Worm (Caenorhabditis elegans) whole organism, L2 larva: ENCODE data around the gene otpl-7.

Experiments used
- C34F6.9 ChIP-seq: fragments of 150-350 bp; optimal IDR thresholded peaks from 2 replicates; lab custom pipeline; 2014; ENCODE audit warnings: missing biosample characterization, missing genetic modification characterization
- F13H6.1 ChIP-seq: sonication (generic microtip); optimal IDR thresholded peaks from 2 replicates; lab custom pipeline; 2016; ENCODE audit warnings: missing genetic modification characterization, missing compliant biosample characterization
- Y55F3AM.14 ChIP-seq: fragments of 200-800 bp; sonication (Bioruptor generic); optimal IDR thresholded peaks from 2 replicates; lab custom pipeline; 2018; ENCODE audit warnings: mild to moderate bottlenecking, missing genetic modification characterization, missing compliant biosample characterization
- alr-1 ChIP-seq: fragments of 150-350 bp; optimal IDR thresholded peaks from 2 replicates; lab custom pipeline; 2014; ENCODE audit warnings: missing biosample characterization, missing genetic modification characterization
- aly-2 ChIP-seq: fragments of 150-350 bp; optimal IDR thresholded peaks from 2 replicates; lab custom pipeline; 2014; ENCODE audit warnings: missing biosample characterization, missing genetic modification characterization
- blmp-1 ChIP-seq: sonication (generic microtip); optimal IDR thresholded peaks from 2 replicates; lab custom pipeline; 2017; ENCODE audit warnings: missing genetic modification characterization, mild to moderate bottlenecking, missing compliant biosample characterization, antibody characterized with exemption, moderate library complexity; ENCODE audit not compliant: insufficient read depth
- ceh-16 ChIP-seq: fragments of 150-350 bp; optimal IDR thresholded peaks from 2 replicates; lab custom pipeline; 2014; ENCODE audit warnings: missing biosample characterization, missing genetic modification characterization
- ceh-82 ChIP-seq: fragments of 150-350 bp; optimal IDR thresholded peaks from 2 replicates; lab custom pipeline; 2014; ENCODE audit warnings: missing biosample characterization, missing genetic modification characterization
- crh-2 ChIP-seq: sonication (generic microtip); optimal IDR thresholded peaks from 2 replicates; lab custom pipeline; 2017; ENCODE audit warnings: missing biosample characterization, missing genetic modification characterization
- dmd-4 ChIP-seq: sonication (generic microtip); optimal IDR thresholded peaks from 2 replicates; lab custom pipeline; 2017; ENCODE audit warnings: missing biosample characterization, missing genetic modification characterization
- egl-27 ChIP-seq: sonication (generic microtip); optimal IDR thresholded peaks from 3 replicates; lab custom pipeline; 2017; ENCODE audit warnings: missing biosample characterization, missing genetic modification reagents, missing genetic modification characterization
- fos-1 ChIP-seq: fragments of 150-350 bp; optimal IDR thresholded peaks from 2 replicates; lab custom pipeline; 2014; ENCODE audit warnings: missing biosample characterization, missing genetic modification characterization
- gmeb-1 ChIP-seq: fragments of 150-350 bp; optimal IDR thresholded peaks from 2 replicates; lab custom pipeline; 2014; ENCODE audit warnings: missing biosample characterization, missing genetic modification characterization
- lin-11 ChIP-seq: fragments of 150-350 bp; sonication (generic microtip); optimal IDR thresholded peaks from 2 replicates; lab custom pipeline; 2014; ENCODE audit warnings: missing biosample characterization, missing genetic modification characterization, inconsistent platforms, mixed read lengths
- lin-13 ChIP-seq: fragments of 150-350 bp; optimal IDR thresholded peaks from 2 replicates; lab custom pipeline; 2014; ENCODE audit warnings: missing biosample characterization, missing genetic modification reagents, missing genetic modification characterization
- lin-39 ChIP-seq: fragments of 150-350 bp; optimal IDR thresholded peaks from 2 replicates; lab custom pipeline; 2014; ENCODE audit warnings: missing biosample characterization, missing genetic modification reagents, missing genetic modification characterization
- lsy-2 ChIP-seq, 2 experiments: fragments of 150-350 bp in 1 of 2; sonication (generic microtip) in 1 of 2; optimal IDR thresholded peaks; 2 replicates each; lab custom pipeline; 2014 to 2017; ENCODE audit warnings: missing biosample characterization in 2 of 2, missing genetic modification characterization in 2 of 2
- mab-5 ChIP-seq: fragments of 150-350 bp; optimal IDR thresholded peaks from 2 replicates; lab custom pipeline; 2014; ENCODE audit warnings: missing biosample characterization, missing genetic modification characterization
- mdl-1 ChIP-seq, 2 experiments: fragments of 150-350 bp in 1 of 2; sonication (generic microtip) in 1 of 2; optimal IDR thresholded peaks; 2 replicates each; lab custom pipeline; 2017; ENCODE audit warnings: missing biosample characterization in 2 of 2, missing genetic modification characterization in 2 of 2
- nhr-11 ChIP-seq: fragments of 150-350 bp; optimal IDR thresholded peaks from 2 replicates; lab custom pipeline; 2014; ENCODE audit warnings: missing biosample characterization, missing genetic modification characterization
- nhr-129 ChIP-seq: fragments of 150-350 bp; optimal IDR thresholded peaks from 2 replicates; lab custom pipeline; 2014; ENCODE audit warnings: missing biosample characterization, missing genetic modification characterization
- nhr-21 ChIP-seq: fragments of 150-350 bp; optimal IDR thresholded peaks from 2 replicates; lab custom pipeline; 2014; ENCODE audit warnings: missing biosample characterization, missing genetic modification characterization
- nhr-23 ChIP-seq: fragments of 150-350 bp; optimal IDR thresholded peaks from 2 replicates; lab custom pipeline; 2014; ENCODE audit warnings: missing biosample characterization, missing genetic modification reagents, missing genetic modification characterization
- nhr-25 ChIP-seq: fragments of 150-350 bp; sonication (generic microtip); optimal IDR thresholded peaks from 3 replicates; lab custom pipeline; 2014; ENCODE audit warnings: missing biosample characterization, missing genetic modification characterization
- nhr-6 ChIP-seq: fragments of 150-350 bp; optimal IDR thresholded peaks from 2 replicates; lab custom pipeline; 2014; ENCODE audit warnings: missing biosample characterization, missing genetic modification characterization
- nhr-77 ChIP-seq: fragments of 150-350 bp; optimal IDR thresholded peaks from 2 replicates; lab custom pipeline; 2014; ENCODE audit warnings: missing biosample characterization, missing genetic modification characterization
- peb-1 ChIP-seq: fragments of 150-350 bp; optimal IDR thresholded peaks from 2 replicates; lab custom pipeline; 2014; ENCODE audit warnings: missing biosample characterization, missing genetic modification characterization
- skn-1 ChIP-seq: sonication (generic microtip); optimal IDR thresholded peaks from 2 replicates; lab custom pipeline; 2017; ENCODE audit warnings: missing biosample characterization, missing genetic modification characterization
- sma-3 ChIP-seq: sonication (generic microtip); optimal IDR thresholded peaks from 2 replicates; lab custom pipeline; 2016; ENCODE audit warnings: missing genetic modification reagents, missing genetic modification characterization, missing compliant biosample characterization
- sma-9 ChIP-seq, 2 experiments: fragments of 150-350 bp in 1 of 2; sonication (generic microtip) in 1 of 2; optimal IDR thresholded peaks; 2 replicates each; lab custom pipeline; 2014 to 2016; ENCODE audit warnings: missing genetic modification characterization in 2 of 2, mild to moderate bottlenecking in 1 of 2, missing biosample characterization in 1 of 2, missing compliant biosample characterization in 1 of 2, missing genetic modification reagents in 1 of 2, moderate library complexity in 1 of 2
- snpc-4 ChIP-seq: fragments of 150-350 bp; optimal IDR thresholded peaks from 2 replicates; lab custom pipeline; 2014; ENCODE audit warnings: missing biosample characterization, missing genetic modification characterization
- unc-39 ChIP-seq: fragments of 150-350 bp; optimal IDR thresholded peaks from 2 replicates; lab custom pipeline; 2014; ENCODE audit warnings: missing biosample characterization, missing genetic modification characterization
- unc-55 ChIP-seq: fragments of 150-350 bp; sonication (generic microtip); optimal IDR thresholded peaks from 3 replicates; lab custom pipeline; 2014; ENCODE audit warnings: missing biosample characterization, missing genetic modification reagents, missing genetic modification characterization
- unc-62 ChIP-seq: fragments of 150-350 bp; optimal IDR thresholded peaks from 2 replicates; lab custom pipeline; 2014; ENCODE audit warnings: missing biosample characterization, missing genetic modification reagents, missing genetic modification characterization
- ztf-11 ChIP-seq: sonication (generic microtip); optimal IDR thresholded peaks from 2 replicates; lab custom pipeline; 2017; ENCODE audit warnings: missing biosample characterization, missing genetic modification characterization
- ztf-4 ChIP-seq: fragments of 150-350 bp; optimal IDR thresholded peaks from 2 replicates; lab custom pipeline; 2014; ENCODE audit warnings: missing biosample characterization, missing genetic modification characterization

otpl-7 gene

DNA sequence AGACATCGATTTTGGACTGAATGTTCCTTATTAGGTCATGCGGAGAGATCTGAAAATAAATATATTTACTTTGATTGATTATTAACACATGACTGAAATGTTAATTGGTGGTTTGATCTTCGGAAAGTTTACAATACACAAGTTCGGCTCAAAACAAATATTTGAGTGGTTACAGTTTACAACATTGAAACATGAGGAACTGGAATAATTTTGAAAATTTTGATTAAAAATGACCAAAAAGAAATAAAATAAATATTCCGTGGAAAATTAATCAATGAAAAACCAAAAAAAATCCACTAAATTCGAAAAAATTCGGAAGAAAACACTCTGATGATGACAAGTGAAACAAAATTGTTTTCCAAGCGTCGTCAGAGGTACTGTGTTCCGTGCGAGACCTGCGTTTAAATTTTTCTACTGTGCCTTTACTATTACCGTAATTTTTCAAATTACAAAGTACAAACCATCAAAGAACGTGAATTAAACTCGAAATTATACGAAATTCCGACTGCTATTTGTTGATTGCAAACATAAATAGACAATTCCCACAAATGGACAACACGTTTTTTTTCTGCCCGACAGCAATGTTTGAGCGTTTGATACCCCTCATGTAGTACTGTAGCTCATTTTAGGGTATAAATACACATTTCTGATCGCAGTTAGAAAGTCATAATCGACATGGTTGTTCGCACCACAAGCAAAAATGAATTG lies at the start of gene otpl-7, which contains the start of gene F45F2.11:
otpl-7 (plus strand) TSS at position 658 of the 708 bp plus-strand sequence.
F45F2.11 (minus strand) TSS at position 51 of the 708 bp plus-strand sequence.
- TF ChIP-seq egl-27 (tag; lab: Kevin White, UChicago) (no peak), nhr-6 (no peak)
- TF ChIP-seq, all 48 proteins: peak for 0

DNA sequence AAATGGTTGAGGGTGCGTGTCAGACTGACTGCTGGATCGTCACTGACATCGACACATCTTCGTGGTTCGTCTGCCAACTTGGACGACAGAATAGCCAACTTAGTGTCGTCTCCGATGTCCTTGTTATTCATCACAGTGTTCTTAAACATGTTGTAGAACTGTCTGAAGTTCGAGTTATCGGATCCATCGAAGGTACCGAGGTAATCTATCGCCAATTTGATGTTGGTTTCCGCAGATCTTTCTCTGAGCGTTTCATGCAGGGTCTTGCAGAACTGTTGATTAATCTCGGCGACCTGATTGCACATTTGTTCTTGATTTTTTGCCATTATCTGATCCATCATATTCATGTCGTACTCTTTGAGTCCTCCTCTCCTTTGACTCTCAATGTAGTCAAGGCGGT lies 40.0 kb upstream of the otpl-7 start:
- TF ChIP-seq nhr-6 (no peak), nhr-25 (tag; lab: Kevin White, UChicago) (no peak), aly-2 (no peak), alr-1 (no peak), ceh-82 (tag; lab: Kevin White, UChicago) (no peak), unc-62 (GFP tag; lab: Kevin White, UChicago) (no peak), snpc-4 (tag; lab: Kevin White, UChicago) (no peak), F13H6.1 (tag; lab: Kevin White, UChicago) (no peak), C34F6.9 (no peak)

DNA sequence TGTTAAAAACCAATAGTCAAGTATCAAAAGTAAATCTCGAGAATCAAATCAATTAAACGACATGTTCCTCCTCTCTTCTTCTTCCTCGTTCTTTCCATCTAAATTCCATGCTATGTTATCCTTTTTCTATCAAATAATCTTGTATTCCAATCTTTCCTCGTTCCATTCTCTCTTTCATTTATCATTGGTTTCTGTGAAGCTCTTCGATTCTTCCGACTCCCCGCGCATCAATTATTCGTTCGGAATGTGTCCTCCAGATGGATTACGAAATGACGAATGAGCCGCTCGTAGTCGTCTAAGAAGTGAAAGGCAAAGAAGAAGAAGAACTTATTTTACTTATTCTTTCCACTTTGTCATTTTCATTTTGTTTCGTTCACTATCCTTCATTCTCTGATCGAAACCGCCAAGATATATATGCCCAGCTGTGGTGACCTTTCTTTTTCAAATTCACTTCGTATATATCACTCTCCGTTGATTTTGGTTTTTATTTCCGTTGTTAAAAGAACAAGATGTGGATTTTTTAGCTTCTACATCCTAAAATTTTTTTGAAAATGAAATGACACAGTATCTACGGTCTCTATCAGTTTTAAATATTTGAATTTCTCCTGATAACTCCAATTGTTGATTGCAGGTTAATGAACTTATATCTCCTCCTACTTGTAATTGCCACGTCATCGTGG lies 26.9 kb upstream of the otpl-7 start, which contains the start of gene pxn-1:
pxn-1 (plus strand) TSS at position 630 of the 680 bp plus-strand sequence.
- TF ChIP-seq unc-55 (GFP tag; lab: Kevin White, UChicago) = peak; percentile 74
- peak; percentile 73 for TF ChIP-seq mab-5
- TF ChIP-seq nhr-25 (tag; lab: Kevin White, UChicago) = no peak
- no peak for TF ChIP-seq alr-1
- TF ChIP-seq, all 48 proteins: peak for 2

DNA sequence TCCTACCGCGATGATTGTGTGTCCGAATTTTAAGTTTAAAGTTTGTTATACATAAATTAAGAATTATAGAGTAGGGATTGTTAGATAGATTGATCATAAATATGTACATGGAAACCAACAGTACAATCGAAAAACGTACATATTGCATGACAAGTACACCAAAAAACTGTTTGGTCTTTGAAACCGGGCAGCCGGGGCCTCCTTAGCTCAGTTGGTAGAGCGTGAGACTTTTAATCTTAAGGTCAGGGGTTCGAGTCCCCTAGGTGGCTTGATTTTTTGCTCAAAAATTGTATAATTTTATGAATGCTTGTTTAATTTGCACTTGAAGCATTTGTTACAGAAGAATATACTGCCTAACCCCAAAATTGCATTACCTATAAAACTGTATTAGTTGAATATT lies 26.2 kb upstream of the otpl-7 start:
- TF ChIP-seq lsy-2 (tag; optimal IDR thresholded peaks at IDR 0.05; lab: Kevin White, UChicago) (no peak), ceh-16 (tag; lab: Kevin White, UChicago) (no peak)

DNA sequence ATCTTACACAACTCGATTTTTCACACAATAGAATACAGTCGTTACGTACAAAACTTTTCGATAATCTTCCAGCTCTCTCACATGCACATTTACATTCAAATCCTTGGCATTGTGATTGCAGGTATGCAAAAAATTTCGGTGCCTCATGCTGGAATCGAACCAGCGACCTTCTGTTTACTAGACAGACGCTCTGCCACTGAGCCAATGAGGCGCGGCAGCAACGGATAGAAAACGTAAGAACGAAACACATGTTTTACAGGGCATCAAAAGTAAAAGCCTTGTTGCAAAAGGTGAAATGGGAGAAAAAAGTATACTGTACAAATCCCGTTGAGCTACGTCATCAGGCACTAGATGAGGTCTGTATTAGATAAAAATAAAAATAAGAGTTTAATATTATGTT lies 25.3 kb upstream of the otpl-7 start:
- TF ChIP-seq nhr-129 (tag; lab: Kevin White, UChicago) (peak; percentile 48), gmeb-1 (tag; lab: Kevin White, UChicago) (peak; percentile 0), blmp-1 (tag; lab: Kevin White, UChicago) (no peak), nhr-77 (tag; lab: Kevin White, UChicago) (no peak)

DNA sequence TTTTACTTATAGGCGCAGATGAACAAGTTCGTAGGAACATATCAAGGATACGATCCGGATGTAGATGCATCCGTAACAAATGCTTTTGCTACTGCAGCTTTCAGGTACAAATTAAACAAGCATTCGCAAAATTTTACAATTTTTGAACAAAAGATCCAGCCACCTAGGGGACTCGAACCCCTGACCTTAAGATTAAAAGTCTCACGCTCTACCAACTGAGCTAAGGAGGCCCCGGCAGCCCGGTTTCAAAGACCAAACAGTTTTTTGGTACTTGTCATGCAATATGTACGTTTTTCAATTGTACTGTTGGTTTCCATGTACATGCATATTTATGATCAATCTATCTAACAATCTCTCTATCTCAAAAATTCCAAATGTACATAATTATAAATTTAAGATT lies 21.9 kb upstream of the otpl-7 start:
- TF ChIP-seq sma-3 = no peak
- TF ChIP-seq peb-1 = no peak
- TF ChIP-seq lsy-2 (tag; optimal IDR thresholded peaks at IDR 0.05; lab: Kevin White, UChicago) = no peak
- TF ChIP-seq nhr-23 = no peak
- no peak for TF ChIP-seq nhr-25 (tag; lab: Kevin White, UChicago)
- no peak for TF ChIP-seq unc-39

DNA sequence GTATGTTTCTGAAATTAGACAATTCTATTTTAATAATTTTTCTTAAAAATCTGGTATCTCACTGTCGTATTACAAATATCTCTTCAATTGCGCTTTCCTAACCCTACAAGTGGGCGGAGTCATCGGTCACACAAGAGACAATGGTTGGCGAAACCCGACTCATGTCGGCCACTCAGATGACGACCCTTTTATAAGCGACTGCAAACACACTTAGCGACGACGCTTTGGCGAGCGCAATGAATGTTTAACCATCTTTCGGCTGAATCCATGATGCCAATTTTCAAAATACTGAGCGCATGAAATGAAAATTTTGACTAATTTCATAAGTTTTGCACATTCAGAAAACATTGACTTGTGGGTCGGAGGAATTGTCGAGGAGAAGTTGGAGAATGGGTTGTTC lies 21.0 kb upstream of the otpl-7 start:
- TF ChIP-seq unc-55 (GFP tag; lab: Kevin White, UChicago) (peak; percentile 67), lin-11 (tag; lab: Kevin White, UChicago) (peak; percentile 84), mab-5 (peak; percentile 88), alr-1 (no peak), fos-1 (tag; lab: Kevin White, UChicago) (peak; percentile 73), dmd-4 (peak; percentile 37), ztf-4 (tag; lab: Kevin White, UChicago) (peak; percentile 83), nhr-129 (tag; lab: Kevin White, UChicago) (peak; percentile 86), ztf-11 (tag; lab: Kevin White, UChicago) (peak; percentile 45), nhr-21 (tag; lab: Kevin White, UChicago) (peak; percentile 91), nhr-6 (peak; percentile 76), unc-62 (GFP tag; lab: Kevin White, UChicago) (peak; percentile 73), gmeb-1 (tag; lab: Kevin White, UChicago) (peak; percentile 89), C34F6.9 (peak; percentile 71), crh-2 (tag; lab: Kevin White, UChicago) (peak; percentile 89), sma-9 (GFP tag; optimal IDR thresholded peaks at IDR 0.05; lab: Kevin White, UChicago) (peak; percentile 99), sma-9 (tag; optimal IDR thresholded peaks at IDR 0.05; lab: Kevin White, UChicago) (no peak), sma-3 (peak; percentile 92), nhr-11 (tag; lab: Kevin White, UChicago) (peak; percentile 80), lin-39 (tag; lab: Kevin White, UChicago) (peak; percentile 81), F13H6.1 (tag; lab: Kevin White, UChicago) (peak; percentile 95), lin-13 (GFP tag; lab: Kevin White, UChicago) (peak; percentile 87), blmp-1 (tag; lab: Kevin White, UChicago) (peak; percentile 39), mdl-1 (tag; optimal IDR thresholded peaks at IDR 0.05; lab: Kevin White, UChicago) (peak; percentile 33 to 44), snpc-4 (tag; lab: Kevin White, UChicago) (peak; percentile 100), skn-1 (tag; lab: Kevin White, UChicago) (peak; percentile 33), unc-39 (no peak), Y55F3AM.14 (GFP tag; lab: Kevin White, UChicago) (peak; percentile 94), aly-2 (peak; percentile 60)
